Fruit fly (Drosophila melanogaster) whole organism: ENCODE measurements around the gene CG6511.

Experiments used
- CG8478 ChIP-seq: fragments of >200 bp; optimal IDR thresholded peaks from 2 replicates; lab custom pipeline; 2018; ENCODE audit warnings: inconsistent platforms
- Dll ChIP-seq: fragments of >200 bp; optimal IDR thresholded peaks from 2 replicates; lab custom pipeline; 2017
- EcR ChIP-seq, 2 experiments: fragments of >200 bp; optimal IDR thresholded peaks; 2 replicates each; lab custom pipeline; 2017; ENCODE audit warnings: missing biosample characterization in 2 of 2, missing genetic modification characterization in 2 of 2, missing genetic modification reagents in 2 of 2
- pan ChIP-seq: fragments of >200 bp; optimal IDR thresholded peaks from 2 replicates; lab custom pipeline; 2017
- psq ChIP-seq: fragments of >200 bp; optimal IDR thresholded peaks from 2 replicates; lab custom pipeline; 2017
- usp ChIP-seq: fragments of >200 bp; optimal IDR thresholded peaks from 2 replicates; lab custom pipeline; 2017; ENCODE audit warnings: missing biosample characterization, missing genetic modification characterization, mixed read lengths

Gene CG6511

dm6 chr3L:8712913-8713312, 8.2 kb upstream of the CG6511 start:
- TF ChIP-seq Dll (lab: Kevin White, UChicago) = no peak
- no peak for TF ChIP-seq usp (GFP tag; lab: Kevin White, UChicago)
- TF ChIP-seq CG8478 (lab: Kevin White, UChicago) = no peak
- TF ChIP-seq EcR (GFP tag; optimal IDR thresholded peaks at IDR 0.05; lab: Kevin White, UChicago) = no peak
- no peak for TF ChIP-seq pan (lab: Kevin White, UChicago)
- no peak for TF ChIP-seq psq (lab: Kevin White, UChicago)

- TF ChIP-seq psq (lab: Kevin White, UChicago) (no peak), Dll (lab: Kevin White, UChicago) (peak; percentile 9)
These were observed 5.1 kb upstream of the CG6511 start for dm6 chr3L:8716013-8716412.

- TF ChIP-seq psq (lab: Kevin White, UChicago) = no peak
- no peak for TF ChIP-seq pan (lab: Kevin White, UChicago)
- TF ChIP-seq Dll (lab: Kevin White, UChicago) = no peak
- no peak for TF ChIP-seq CG8478 (lab: Kevin White, UChicago)
- TF ChIP-seq usp (GFP tag; lab: Kevin White, UChicago) = no peak
- TF ChIP-seq EcR (GFP tag; optimal IDR thresholded peaks at IDR 0.05; lab: Kevin White, UChicago) = no peak
These were observed 2.5 kb upstream of the CG6511 start for dm6 chr3L:8718602-8719001.

- no peak for TF ChIP-seq Dll (lab: Kevin White, UChicago)
- no peak for TF ChIP-seq pan (lab: Kevin White, UChicago)
- TF ChIP-seq psq (lab: Kevin White, UChicago) = no peak
- no peak for TF ChIP-seq CG8478 (lab: Kevin White, UChicago)
- TF ChIP-seq usp (GFP tag; lab: Kevin White, UChicago) = no peak
- TF ChIP-seq EcR (GFP tag; optimal IDR thresholded peaks at IDR 0.05; lab: Kevin White, UChicago) = no peak
These were observed 1.0 kb upstream of the CG6511 start, which contains the start of gene SrpRbeta for dm6 chr3L:8719990-8720559. Gene SrpRbeta, minus strand, starts transcription at chr3L:8720225.

- TF ChIP-seq CG8478 (lab: Kevin White, UChicago) = no peak
- TF ChIP-seq usp (GFP tag; lab: Kevin White, UChicago) = no peak
- no peak for TF ChIP-seq EcR (GFP tag; optimal IDR thresholded peaks at IDR 0.05; lab: Kevin White, UChicago)
- no peak for TF ChIP-seq pan (lab: Kevin White, UChicago)
- no peak for TF ChIP-seq psq (lab: Kevin White, UChicago)
- no peak for TF ChIP-seq Dll (lab: Kevin White, UChicago)
These were observed 4.1 kb downstream of the CG6511 start for dm6 chr3L:8725252-8725651.

dm6 chr3L:8725674-8726073, 4.5 kb downstream of the CG6511 start, which contains the start of gene CG43965:
Gene CG43965, minus strand, starts transcription at chr3L:8725774.
- TF ChIP-seq psq (lab: Kevin White, UChicago) = no peak
- TF ChIP-seq Dll (lab: Kevin White, UChicago) = no peak
- TF ChIP-seq pan (lab: Kevin White, UChicago) = no peak
- no peak for TF ChIP-seq EcR (GFP tag; optimal IDR thresholded peaks at IDR 0.05; lab: Kevin White, UChicago)
- TF ChIP-seq usp (GFP tag; lab: Kevin White, UChicago) = no peak
- no peak for TF ChIP-seq CG8478 (lab: Kevin White, UChicago)

dm6 chr3L:8726317-8726841, 5.3 kb downstream of the CG6511 start, which contains the start of gene Cp18:
Gene Cp18, plus strand, starts transcription at chr3L:8726791.
- TF ChIP-seq Dll (lab: Kevin White, UChicago) (no peak), psq (lab: Kevin White, UChicago) (no peak), CG8478 (lab: Kevin White, UChicago) (no peak), usp (GFP tag; lab: Kevin White, UChicago) (no peak), EcR (GFP tag; optimal IDR thresholded peaks at IDR 0.05; lab: Kevin White, UChicago) (no peak), pan (lab: Kevin White, UChicago) (no peak)

dm6 chr3L:8728181-8728580, 7.1 kb downstream of the CG6511 start, which contains the start of gene Cp15:
Gene Cp15, plus strand, starts transcription at chr3L:8728481.
- TF ChIP-seq EcR (GFP tag; optimal IDR thresholded peaks at IDR 0.05; lab: Kevin White, UChicago) (no peak), usp (GFP tag; lab: Kevin White, UChicago) (no peak), CG8478 (lab: Kevin White, UChicago) (no peak), pan (lab: Kevin White, UChicago) (no peak), Dll (lab: Kevin White, UChicago) (no peak), psq (lab: Kevin White, UChicago) (no peak)

- TF ChIP-seq CG8478 (lab: Kevin White, UChicago) = no peak
- no peak for TF ChIP-seq EcR (GFP tag; optimal IDR thresholded peaks at IDR 0.05; lab: Kevin White, UChicago)
- no peak for TF ChIP-seq Dll (lab: Kevin White, UChicago)
- no peak for TF ChIP-seq usp (GFP tag; lab: Kevin White, UChicago)
- TF ChIP-seq pan (lab: Kevin White, UChicago) = no peak
- no peak for TF ChIP-seq psq (lab: Kevin White, UChicago)
These were observed 8.4 kb downstream of the CG6511 start, which contains the start of gene Cp19 for dm6 chr3L:8729565-8729964. Gene Cp19, plus strand, starts transcription at chr3L:8729865.

- no peak for TF ChIP-seq CG8478 (lab: Kevin White, UChicago)
- no peak for TF ChIP-seq pan (lab: Kevin White, UChicago)
- no peak for TF ChIP-seq usp (GFP tag; lab: Kevin White, UChicago)
- TF ChIP-seq EcR (GFP tag; optimal IDR thresholded peaks at IDR 0.05; lab: Kevin White, UChicago) = no peak
- TF ChIP-seq psq (lab: Kevin White, UChicago) = no peak
- no peak for TF ChIP-seq Dll (lab: Kevin White, UChicago)
These were observed 10.4 kb downstream of the CG6511 start, which contains the start of gene Cp16 for dm6 chr3L:8731494-8731994. Gene Cp16, plus strand, starts transcription at chr3L:8731944.

- TF ChIP-seq CG8478 (lab: Kevin White, UChicago) (no peak), Dll (lab: Kevin White, UChicago) (no peak), usp (GFP tag; lab: Kevin White, UChicago) (no peak), psq (lab: Kevin White, UChicago) (no peak), pan (lab: Kevin White, UChicago) (no peak), EcR (GFP tag; optimal IDR thresholded peaks at IDR 0.05; lab: Kevin White, UChicago) (no peak)
These were observed 19.9 kb downstream of the CG6511 start for dm6 chr3L:8741051-8741468.
